Fruit fly (Drosophila melanogaster): ENCODE results near the gene CG15725.

DNA sequence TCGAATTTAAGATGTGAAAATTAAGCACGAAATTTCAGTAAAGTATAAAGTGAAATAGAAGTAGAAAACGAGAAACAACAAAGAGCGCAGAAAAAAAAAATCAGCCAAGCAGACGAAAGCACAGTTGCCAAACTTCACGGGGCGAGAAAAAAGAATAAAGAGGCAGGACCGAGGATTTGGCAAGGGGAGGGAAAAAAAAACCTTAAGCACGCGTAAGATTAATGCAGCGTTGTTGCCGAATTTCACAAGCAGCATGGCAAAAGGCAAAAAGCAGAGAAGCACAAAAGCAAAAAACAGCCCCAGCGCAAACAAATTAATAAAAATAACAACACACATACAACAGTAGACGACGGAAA is 28.7 kb downstream of the CG15725 start:
- TF ChIP-seq insv (optimal IDR thresholded peaks at IDR 0.05) = no peak
- no peak for TF ChIP-seq psq (optimal IDR thresholded peaks at IDR 0.05)
- TF ChIP-seq Sin3A (optimal IDR thresholded peaks at IDR 0.05) = no peak
- no peak for TF ChIP-seq h (optimal IDR thresholded peaks at IDR 0.05)

Measured in Kc167 (cell line).